Fruit fly (Drosophila melanogaster): Measurements from ENCODE around the gene cdm.
A peak's percentile ranks its signal among the peaks of the same experiment; 100 is the strongest.

Gene cdm

dm6 chr3R:18168929-18169350, 14.3 kb downstream of the cdm start (continued):
- TF ChIP-seq D (optimal IDR thresholded peaks at IDR 0.05), result no peak
- no peak for TF ChIP-seq D (GFP tag; optimal IDR thresholded peaks at IDR 0.05)
- no peak for TF ChIP-seq CG3065 (GFP tag; optimal IDR thresholded peaks at IDR 0.05)
- TF ChIP-seq CG10979 (tag; optimal IDR thresholded peaks at IDR 0.05), result no peak
- no peak for TF ChIP-seq CG9932 (GFP tag; IDR thresholded peaks at IDR 0.05)
- no peak for TF ChIP-seq esg (GFP tag; conservative IDR thresholded peaks at IDR 0.05)
- TF ChIP-seq sna (GFP tag; IDR thresholded peaks at IDR 0.05; ENCODE audit: partially characterized antibody), result no peak
- no peak for TF ChIP-seq ftz-f1 (GFP tag; optimal IDR thresholded peaks at IDR 0.05)
- TF ChIP-seq gsb (GFP tag; IDR thresholded peaks at IDR 0.05), result no peak
- no peak for TF ChIP-seq CG1024 (GFP tag; IDR thresholded peaks at IDR 0.05)
- no peak for TF ChIP-seq CG10321 (GFP tag; IDR thresholded peaks at IDR 0.05)
- TF ChIP-seq fd102C (GFP tag; optimal IDR thresholded peaks at IDR 0.05), result no peak
- TF ChIP-seq bcd (GFP tag; optimal IDR thresholded peaks at IDR 0.05), result no peak
- TF ChIP-seq lov (optimal IDR thresholded peaks at IDR 0.05), result no peak
- no peak for TF ChIP-seq lov (GFP tag; IDR thresholded peaks at IDR 0.05)
- no peak for TF ChIP-seq CG3995 (GFP tag; optimal IDR thresholded peaks at IDR 0.05)
- TF ChIP-seq CG18476 (GFP tag; optimal IDR thresholded peaks at IDR 0.05), result no peak
- TF ChIP-seq sqz (GFP tag; optimal IDR thresholded peaks at IDR 0.05), result no peak
- TF ChIP-seq ATbp (GFP tag; optimal IDR thresholded peaks at IDR 0.05), result peak; percentile 11
- no peak for TF ChIP-seq danr (GFP tag; IDR thresholded peaks at IDR 0.05)
- no peak for TF ChIP-seq Rfx (GFP tag; IDR thresholded peaks at IDR 0.05)
- peak; percentile 28; the same call in 1 of the 3 replicates for TF ChIP-seq row (GFP tag; IDR thresholded peaks at IDR 0.05)
- TF ChIP-seq slbo (GFP tag; IDR thresholded peaks at IDR 0.05), result no peak
- no peak for TF ChIP-seq CG1832 (GFP tag; optimal IDR thresholded peaks at IDR 0.05)
- no peak; the same call in 3 of the 4 replicates for TF ChIP-seq chinmo (GFP tag; IDR thresholded peaks at IDR 0.05; ENCODE audit: partially characterized antibody)
- no peak for TF ChIP-seq NfI (GFP tag; optimal IDR thresholded peaks at IDR 0.05)
- no peak for TF ChIP-seq ato (GFP tag; IDR thresholded peaks at IDR 0.05; ENCODE audit: partially characterized antibody)
- TF ChIP-seq CG6272 (GFP tag; IDR thresholded peaks at IDR 0.05), result no peak
- no peak for TF ChIP-seq pum (GFP tag; optimal IDR thresholded peaks at IDR 0.05)
- TF ChIP-seq stwl (tag; optimal IDR thresholded peaks at IDR 0.05), result no peak
- no peak for TF ChIP-seq tna (GFP tag; IDR thresholded peaks at IDR 0.05; ENCODE audit: partially characterized antibody)
- TF ChIP-seq zf30C (GFP tag; optimal IDR thresholded peaks at IDR 0.05), result no peak
- TF ChIP-seq CG13296 (GFP tag; optimal IDR thresholded peaks at IDR 0.05), result no peak
- no peak for TF ChIP-seq Kr (GFP tag; optimal IDR thresholded peaks at IDR 0.05)
- no peak for TF ChIP-seq Gug (GFP tag; IDR thresholded peaks at IDR 0.05)
- TF ChIP-seq pan (optimal IDR thresholded peaks at IDR 0.05), result no peak
- TF ChIP-seq pan (GFP tag; optimal IDR thresholded peaks at IDR 0.05 in 1 of 2, IDR thresholded peaks at IDR 0.05 in 1 of 2), result peak in 1 of 2 experiments; percentile 7
- no peak for TF ChIP-seq CG2875 (GFP tag; optimal IDR thresholded peaks at IDR 0.05)
- no peak for TF ChIP-seq Camta (GFP tag; optimal IDR thresholded peaks at IDR 0.05)
- no peak for TF ChIP-seq twi (tag; optimal IDR thresholded peaks at IDR 0.05)
- no peak for TF ChIP-seq pros (GFP tag; optimal IDR thresholded peaks at IDR 0.05)

dm6 chr3R:18168398-18168797, 14.9 kb downstream of the cdm start:
- TF ChIP-seq CG11696 (GFP tag; IDR thresholded peaks at IDR 0.05), result no peak
- TF ChIP-seq CG15696 (tag; optimal IDR thresholded peaks at IDR 0.05), result no peak
- no peak for TF ChIP-seq CG1024 (GFP tag; IDR thresholded peaks at IDR 0.05)
- TF ChIP-seq Asciz (GFP tag; optimal IDR thresholded peaks at IDR 0.05), result no peak
- no peak for TF ChIP-seq CG31441 (GFP tag; IDR thresholded peaks at IDR 0.05)
- TF ChIP-seq Mes4 (GFP tag; optimal IDR thresholded peaks at IDR 0.05), result no peak
- TF ChIP-seq sd (tag; optimal IDR thresholded peaks at IDR 0.05), result no peak
- 0 out of 2 replicates have a peak, but pooled peaks have one; percentile 19 for TF ChIP-seq Ada2b (GFP tag; IDR thresholded peaks at IDR 0.05)
- no peak for TF ChIP-seq CG1792 (GFP tag; optimal IDR thresholded peaks at IDR 0.05)
- no peak for TF ChIP-seq CG12071 (GFP tag; optimal IDR thresholded peaks at IDR 0.05)
- TF ChIP-seq CG2202 (tag; optimal IDR thresholded peaks at IDR 0.05), result no peak
- no peak for TF ChIP-seq Dfd (GFP tag; optimal IDR thresholded peaks at IDR 0.05)
- peak; percentile 7 for TF ChIP-seq cwo (GFP tag; optimal IDR thresholded peaks at IDR 0.05)
- peak; percentile 29; the same call in 1 of the 2 replicates for TF ChIP-seq Drgx (GFP tag; IDR thresholded peaks at IDR 0.05)
- no peak for TF ChIP-seq CG10462 (GFP tag; optimal IDR thresholded peaks at IDR 0.05)
